Worm (Caenorhabditis elegans) whole organism, L4/young adult: Measurements from ENCODE around the gene msd-4.

ENCODE experiments used
- W03F9.2 ChIP-seq: fragments of 150-350 bp; optimal IDR thresholded peaks from 2 replicates; lab custom pipeline; 2014; ENCODE audit warnings: missing biosample characterization, missing genetic modification characterization
- dao-5 ChIP-seq: sonication (generic microtip); optimal IDR thresholded peaks from 2 replicates; lab custom pipeline; 2016; ENCODE audit warnings: missing genotype, missing genetic modification characterization, moderate library complexity, missing compliant biosample characterization

ce11 chrIII:4842173-4842572 lies 26.4 kb downstream of the msd-4 start, which contains the start of gene clec-156:
- TF ChIP-seq W03F9.2 (tag; lab: Kevin White, UChicago) (no peak), dao-5 (no peak)
